Fruit fly (Drosophila melanogaster): ENCODE measurements around the gene Gr22b.
A peak's percentile ranks its signal among the peaks of the same experiment; 100 is the strongest.

The Gr22b gene

DNA sequence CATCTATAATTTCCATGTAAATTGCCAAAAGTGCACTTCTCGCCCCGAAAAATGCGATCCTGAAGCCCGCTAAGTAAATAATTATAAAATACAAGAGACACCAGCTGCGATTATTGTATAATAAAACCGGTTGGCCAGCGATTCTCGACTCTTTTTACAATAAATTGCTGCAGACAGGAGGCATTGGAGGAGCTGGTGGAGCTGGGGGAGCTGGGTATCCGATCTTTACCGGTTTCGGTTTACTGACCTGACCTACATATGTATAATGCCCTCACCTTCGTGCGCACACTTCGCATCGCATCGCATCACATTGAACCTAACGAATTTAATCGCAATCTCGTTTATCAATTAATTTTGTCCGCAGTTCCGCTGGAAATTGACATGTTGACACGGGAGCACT, 44.7 kb downstream of the Gr22b start:
- TF ChIP-seq Hr38 (GFP tag; optimal IDR thresholded peaks at IDR 0.05) (no peak), acj6 (GFP tag; optimal IDR thresholded peaks at IDR 0.05) (no peak), svp (GFP tag) (peak; percentile 69), Sox102F (GFP tag; optimal IDR thresholded peaks at IDR 0.05) (peak; percentile 9), CG6808 (GFP tag; optimal IDR thresholded peaks at IDR 0.05) (no peak), pdm3 (GFP tag; optimal IDR thresholded peaks at IDR 0.05) (no peak), dsx (GFP tag; optimal IDR thresholded peaks at IDR 0.05; ENCODE audit: poor library complexity, severe bottlenecking) (no peak), Eip78C (GFP tag) (peak; percentile 65), CG8119 (GFP tag; IDR thresholded peaks at IDR 0.05) (no peak), vri (GFP tag; optimal IDR thresholded peaks at IDR 0.05) (peak; percentile 90), Eip75B (GFP tag; optimal IDR thresholded peaks at IDR 0.05) (peak; percentile 38), CG11902 (GFP tag; optimal IDR thresholded peaks at IDR 0.05) (no peak)

DNA sequence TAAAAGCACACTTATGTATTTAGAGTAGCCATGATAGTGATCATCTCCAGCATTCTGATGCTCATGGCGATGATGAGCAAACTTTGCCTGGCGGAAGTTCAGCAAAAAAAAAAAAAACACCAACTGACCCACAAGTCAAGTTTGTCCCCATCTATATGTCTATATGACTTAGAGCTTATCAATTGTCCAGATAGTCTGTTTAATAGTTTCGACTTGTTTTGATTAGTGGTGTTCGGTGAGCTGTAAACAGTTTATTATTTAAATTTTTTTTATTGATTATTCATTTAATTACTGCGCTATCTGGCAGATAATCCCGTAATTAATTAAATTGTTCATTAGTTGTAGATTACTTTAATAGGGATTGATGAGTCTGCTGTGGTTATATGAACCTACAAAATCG, 49.3 kb downstream of the Gr22b start:
- no peak for TF ChIP-seq topi (GFP tag; optimal IDR thresholded peaks at IDR 0.05)
- no peak for TF ChIP-seq salr (GFP tag; optimal IDR thresholded peaks at IDR 0.05)
- TF ChIP-seq CG11294 (GFP tag; IDR thresholded peaks at IDR 0.05) = no peak
- no peak for TF ChIP-seq fd59A (GFP tag; optimal IDR thresholded peaks at IDR 0.05)
- TF ChIP-seq CG31627 (GFP tag; optimal IDR thresholded peaks at IDR 0.05) = no peak
- TF ChIP-seq CG3919 (GFP tag; optimal IDR thresholded peaks at IDR 0.05) = no peak
- TF ChIP-seq cyc (GFP tag; optimal IDR thresholded peaks at IDR 0.05) = no peak
